Worm (Caenorhabditis elegans) whole organism, young adult: Measurements from ENCODE around the gene Y38C1AA.19.

ENCODE experiments used
- C17E4.6 ChIP-seq: fragments of 200-800 bp; sonication (Bioruptor generic); IDR thresholded peaks from 2 replicates; pipeline ENCODE4 v1.3.6; 2022; ENCODE audit warnings: missing genetic modification reagents, missing genetic modification characterization, missing compliant biosample characterization
- F33H1.4 ChIP-seq: fragments of 200-800 bp; sonication (Bioruptor generic); IDR thresholded peaks from 2 replicates; pipeline ENCODE4 v1.3.6; 2022; ENCODE audit warnings: missing genetic modification reagents, missing genetic modification characterization, missing compliant biosample characterization
- ama-1 ChIP-seq, 3 experiments: fragments of 150-350 bp in 1 of 3; sonication (generic microtip) in 2 of 3; optimal IDR thresholded peaks; 2 replicates each; lab custom pipeline; 2014 to 2018; ENCODE audit warnings: missing biosample characterization in 2 of 3, missing genetic modification characterization in 2 of 3, missing genetic modification reagents in 2 of 3
- ccch-3 ChIP-seq: fragments of 200-800 bp; sonication (Bioruptor generic); optimal IDR thresholded peaks from 2 replicates; lab custom pipeline; 2018; ENCODE audit warnings: mild to moderate bottlenecking, missing genetic modification characterization, missing compliant biosample characterization
- ceh-100 ChIP-seq: fragments of 200-800 bp; sonication (Bioruptor generic); IDR thresholded peaks from 2 replicates; pipeline ENCODE4 v1.3.6; 2022; ENCODE audit warnings: missing genetic modification reagents, missing genetic modification characterization, missing compliant biosample characterization
- hlh-26 ChIP-seq: fragments of 200-800 bp; sonication (Bioruptor generic); conservative IDR thresholded peaks from 2 replicates; pipeline ENCODE4 v1.3.6; 2022; ENCODE audit warnings: missing genetic modification reagents, missing genetic modification characterization, missing compliant biosample characterization
- hmg-1.2 ChIP-seq: fragments of 200-800 bp; sonication (Bioruptor generic); IDR thresholded peaks from 2 replicates; pipeline ENCODE4 v1.3.6; 2022; ENCODE audit warnings: missing genetic modification reagents, missing genetic modification characterization, missing compliant biosample characterization
- pha-4 ChIP-seq: fragments of 150-350 bp; sonication (generic microtip); optimal IDR thresholded peaks from 2 replicates; lab custom pipeline; 2014; ENCODE audit warnings: missing biosample characterization, missing genetic modification reagents, missing genetic modification characterization
- rcor-1 ChIP-seq: fragments of 200-800 bp; sonication (Bioruptor generic); IDR thresholded peaks from 2 replicates; pipeline ENCODE4 v1.3.6; 2022; ENCODE audit warnings: missing genetic modification reagents, missing genetic modification characterization, missing compliant biosample characterization
- unc-62 ChIP-seq: fragments of 150-350 bp; optimal IDR thresholded peaks from 2 replicates; lab custom pipeline; 2014; ENCODE audit warnings: missing biosample characterization, missing genetic modification reagents, missing genetic modification characterization

- no peak for TF ChIP-seq hlh-26 (GFP tag; lab: Robert Waterston, UW)
- no peak for TF ChIP-seq pha-4 (tag; lab: Kevin White, UChicago)
- peak; percentile 26; the same call in 1 of the 2 replicates for TF ChIP-seq hmg-1.2 (GFP tag; lab: Robert Waterston, UW)
- TF ChIP-seq unc-62, result no peak
- no peak for TF ChIP-seq C17E4.6 (GFP tag; lab: Robert Waterston, UW)
- no peak for TF ChIP-seq ccch-3 (GFP tag; lab: Kevin White, UChicago)
- TF ChIP-seq ama-1 (optimal IDR thresholded peaks at IDR 0.05; lab: Kevin White, UChicago), result no peak
- TF ChIP-seq ama-1 (GFP tag; optimal IDR thresholded peaks at IDR 0.05; lab: Kevin White, UChicago), result no peak
- no peak for TF ChIP-seq ceh-100 (GFP tag; lab: Robert Waterston, UW)
- TF ChIP-seq F33H1.4 (GFP tag; lab: Robert Waterston, UW), result no peak
- no peak for TF ChIP-seq rcor-1 (GFP tag; lab: Robert Waterston, UW)
Measured at ce11 chrIV:186110-186509, 26.1 kb downstream of the Y38C1AA.19 start.
